Fruit fly (Drosophila melanogaster): Measurements from ENCODE around the gene beat-IIIb.

beat-IIIb gene

dm6 chr2L:16972788-16973187 lies at the start of gene beat-IIIb (continued):
- no peak for TF ChIP-seq Dll (GFP tag; IDR thresholded peaks at IDR 0.05; ENCODE audit: partially characterized antibody)
- no peak for TF ChIP-seq CG32767 (GFP tag; IDR thresholded peaks at IDR 0.05)
- TF ChIP-seq NC2α (GFP tag; optimal IDR thresholded peaks at IDR 0.05): no peak
- TF ChIP-seq CG6654 (GFP tag; optimal IDR thresholded peaks at IDR 0.05): no peak
- TF ChIP-seq Eip74EF (GFP tag; optimal IDR thresholded peaks at IDR 0.05): no peak
- TF ChIP-seq CG9215 (GFP tag; IDR thresholded peaks at IDR 0.05): no peak
- peak; percentile 97 for TF ChIP-seq Deaf1 (tag; optimal IDR thresholded peaks at IDR 0.05)
- TF ChIP-seq CG11695 (GFP tag; IDR thresholded peaks at IDR 0.05): no peak
- peak; percentile 90 for TF ChIP-seq Ets65A (GFP tag)
- no peak for TF ChIP-seq HLH4C (GFP tag; IDR thresholded peaks at IDR 0.05; ENCODE audit: partially characterized antibody)
- TF ChIP-seq CG11398 (GFP tag; optimal IDR thresholded peaks at IDR 0.05): no peak
- peak; percentile 72 for TF ChIP-seq Nf-YC (tag; optimal IDR thresholded peaks at IDR 0.05)
- TF ChIP-seq CG6689 (GFP tag; IDR thresholded peaks at IDR 0.05): no peak
- TF ChIP-seq Trl (optimal IDR thresholded peaks at IDR 0.05): peak; percentile 53 to 70
- no peak for TF ChIP-seq Trl (GFP tag; optimal IDR thresholded peaks at IDR 0.05)
- no peak for TF ChIP-seq zfh1 (GFP tag; IDR thresholded peaks at IDR 0.05)
- TF ChIP-seq wor (GFP tag; IDR thresholded peaks at IDR 0.05): no peak
- TF ChIP-seq Dip3 (GFP tag; optimal IDR thresholded peaks at IDR 0.05): peak; percentile 1
- no peak for TF ChIP-seq nom (GFP tag; optimal IDR thresholded peaks at IDR 0.05)
- TF ChIP-seq CG4617 (GFP tag; optimal IDR thresholded peaks at IDR 0.05; ENCODE audit: borderline replicate concordance): no peak
- TF ChIP-seq CG11085 (GFP tag; IDR thresholded peaks at IDR 0.05): no peak

- no peak for TF ChIP-seq slp2 (GFP tag; optimal IDR thresholded peaks at IDR 0.05)
Measured at dm6 chr2L:16982201-16982600, 9.3 kb downstream of the beat-IIIb start, which contains the start of gene CG44406. TSS of gene CG44406 (minus strand) at chr2L:16982301.

- TF ChIP-seq CG8281 (tag; optimal IDR thresholded peaks at IDR 0.05) (no peak), danr (GFP tag; IDR thresholded peaks at IDR 0.05) (no peak), YL-1 (GFP tag; optimal IDR thresholded peaks at IDR 0.05) (no peak)
Measured at dm6 chr2L:16984678-16985077, 11.8 kb downstream of the beat-IIIb start, which contains the start of gene CG31806. TSS of gene CG31806 (plus strand) at chr2L:16984978.

- TF ChIP-seq Antp (GFP tag; optimal IDR thresholded peaks at IDR 0.05) (no peak), sqz (GFP tag; optimal IDR thresholded peaks at IDR 0.05) (no peak), Ssrp (tag; optimal IDR thresholded peaks at IDR 0.05) (no peak), dm (GFP tag; optimal IDR thresholded peaks at IDR 0.05) (no peak), pnt (GFP tag; optimal IDR thresholded peaks at IDR 0.05) (no peak), CG31224 (GFP tag; IDR thresholded peaks at IDR 0.05) (no peak), BtbVII (GFP tag; optimal IDR thresholded peaks at IDR 0.05) (no peak), Ets65A (GFP tag) (peak; percentile 93)
Measured at dm6 chr2L:16996343-16996742, 23.5 kb downstream of the beat-IIIb start.

dm6 chr2L:17014600-17014999 lies 41.7 kb downstream of the beat-IIIb start, which contains the start of gene CG6304:
TSS of gene CG6304 (minus strand) at chr2L:17014700.
- TF ChIP-seq fd64A (GFP tag; optimal IDR thresholded peaks at IDR 0.05) (no peak), pb (GFP tag; optimal IDR thresholded peaks at IDR 0.05) (no peak), HLH54F (GFP tag; optimal IDR thresholded peaks at IDR 0.05) (no peak), sd (tag; optimal IDR thresholded peaks at IDR 0.05) (no peak), CG8388 (GFP tag; optimal IDR thresholded peaks at IDR 0.05) (no peak), CG8944 (GFP tag; optimal IDR thresholded peaks at IDR 0.05) (no peak), CG30020 (tag; optimal IDR thresholded peaks at IDR 0.05) (no peak), CG6765 (GFP tag; optimal IDR thresholded peaks at IDR 0.05) (no peak), CG30403 (GFP tag; optimal IDR thresholded peaks at IDR 0.05) (no peak), br (optimal IDR thresholded peaks at IDR 0.05) (no peak), CG10565 (GFP tag; optimal IDR thresholded peaks at IDR 0.05) (no peak), CG7786 (GFP tag; optimal IDR thresholded peaks at IDR 0.05) (no peak), CG4328 (GFP tag; optimal IDR thresholded peaks at IDR 0.05) (no peak), Camta (GFP tag; optimal IDR thresholded peaks at IDR 0.05) (no peak), Sox100B (GFP tag; optimal IDR thresholded peaks at IDR 0.05) (no peak), peb (GFP tag; IDR thresholded peaks at IDR 0.05) (no peak), CG33213 (GFP tag; optimal IDR thresholded peaks at IDR 0.05) (no peak)
